Fruit fly (Drosophila melanogaster) whole organism, adult: ENCODE measurements around the gene CG12541.

Experiments
- CG11617 ChIP-seq: fragments of 200-800 bp; sonication (Bioruptor generic); optimal IDR thresholded peaks from 2 replicates; lab custom pipeline; 2017; ENCODE audit warnings: mild to moderate bottlenecking, missing biosample characterization, missing genetic modification reagents, missing genetic modification characterization
- CG12768 ChIP-seq: fragments of 200-800 bp; sonication (Bioruptor generic); optimal IDR thresholded peaks from 2 replicates; lab custom pipeline; 2017; ENCODE audit warnings: missing biosample characterization, missing genetic modification characterization, mild to moderate bottlenecking, moderate library complexity, missing genetic modification reagents
- CG1620 ChIP-seq: fragments of 200-800 bp; sonication (Bioruptor generic); optimal IDR thresholded peaks from 2 replicates; lab custom pipeline; 2016; ENCODE audit warnings: missing biosample characterization, missing genetic modification characterization
- CG33017 ChIP-seq: fragments of 200-800 bp; sonication (Bioruptor generic); optimal IDR thresholded peaks from 2 replicates; lab custom pipeline; 2018; ENCODE audit warnings: missing biosample characterization, mild to moderate bottlenecking, missing genetic modification characterization, moderate library complexity
- CG7045 ChIP-seq: fragments of 200-800 bp; sonication (Bioruptor generic); optimal IDR thresholded peaks from 2 replicates; lab custom pipeline; 2017; ENCODE audit warnings: missing biosample characterization, mild to moderate bottlenecking, missing genetic modification characterization
- Clk ChIP-seq: fragments of 200-800 bp; sonication (Bioruptor generic); optimal IDR thresholded peaks from 2 replicates; lab custom pipeline; 2017; ENCODE audit warnings: missing biosample characterization, missing genetic modification characterization
- Crg-1 ChIP-seq: fragments of 200-800 bp; sonication (Bioruptor generic); optimal IDR thresholded peaks from 2 replicates; lab custom pipeline; 2016; ENCODE audit warnings: missing biosample characterization, missing genetic modification characterization
- Hr96 ChIP-seq: fragments of 200-800 bp; sonication (Bioruptor generic); optimal IDR thresholded peaks from 2 replicates; lab custom pipeline; 2016; ENCODE audit warnings: missing biosample characterization, missing genetic modification characterization
- Mnt ChIP-seq: fragments of 200-800 bp; sonication (Bioruptor generic); optimal IDR thresholded peaks from 2 replicates; lab custom pipeline; 2016; ENCODE audit warnings: missing biosample characterization, mild to moderate bottlenecking, missing genetic modification characterization
- cic ChIP-seq: fragments of 200-800 bp; sonication (Bioruptor generic); optimal IDR thresholded peaks from 2 replicates; lab custom pipeline; 2017; ENCODE audit warnings: missing biosample characterization, mild to moderate bottlenecking, missing genetic modification characterization, moderate library complexity
- cnc ChIP-seq, 2 experiments: fragments of >200 bp; optimal IDR thresholded peaks; 2 replicates each; lab custom pipeline; 2017
- kay ChIP-seq: fragments of 200-800 bp; sonication (Bioruptor generic); peaks from one replicate; lab custom pipeline; 2016; ENCODE audit warnings: missing biosample characterization, missing genetic modification characterization, borderline replicate concordance
- tj ChIP-seq: fragments of 200-800 bp; sonication (Bioruptor generic); optimal IDR thresholded peaks from 3 replicates; lab custom pipeline; 2017; ENCODE audit warnings: missing biosample characterization, mild to moderate bottlenecking, missing genetic modification characterization, moderate library complexity
- toe ChIP-seq: fragments of 200-800 bp; sonication (Bioruptor generic); optimal IDR thresholded peaks from 2 replicates; lab custom pipeline; 2016; ENCODE audit warnings: missing biosample characterization, missing genetic modification characterization

- TF ChIP-seq cic (GFP tag; lab: Kevin White, UChicago) (no peak), tj (GFP tag; lab: Kevin White, UChicago) (no peak), Mnt (GFP tag; lab: Kevin White, UChicago) (no peak), CG12768 (no peak), Hr96 (GFP tag; lab: Kevin White, UChicago) (no peak), CG7045 (GFP tag; lab: Kevin White, UChicago) (no peak), toe (GFP tag; lab: Kevin White, UChicago) (no peak), CG11617 (no peak), CG33017 (no peak), Crg-1 (no peak), kay (GFP tag; lab: Kevin White, UChicago) (no peak), CG1620 (no peak), Clk (GFP tag; lab: Kevin White, UChicago) (no peak), cnc (optimal IDR thresholded peaks at IDR 0.05; lab: Kevin White, UChicago) (no peak)
Observed at dm6 chrX:6974221-6974620, 91.6 kb downstream of the CG12541 start.
